Worm (Caenorhabditis elegans) whole organism, L3 larva: Measurements from ENCODE around the gene nog-1.
A peak's percentile ranks its signal among the peaks of the same experiment; 100 is the strongest.

Source experiments
- aly-2 ChIP-seq: fragments of 150-350 bp; optimal IDR thresholded peaks from 2 replicates; lab custom pipeline; 2014; ENCODE audit warnings: missing biosample characterization, missing genetic modification characterization
- ama-1 ChIP-seq: fragments of 150-350 bp; optimal IDR thresholded peaks from 2 replicates; lab custom pipeline; 2018
- ceh-16 ChIP-seq: sonication (generic microtip); optimal IDR thresholded peaks from 2 replicates; lab custom pipeline; 2017; ENCODE audit warnings: missing biosample characterization, missing genetic modification characterization
- ceh-82 ChIP-seq: fragments of 150-350 bp; optimal IDR thresholded peaks from 2 replicates; lab custom pipeline; 2014; ENCODE audit warnings: missing biosample characterization, missing genetic modification characterization
- ceh-9 ChIP-seq: sonication (generic microtip); optimal IDR thresholded peaks from 2 replicates; lab custom pipeline; 2018; ENCODE audit warnings: missing biosample characterization, missing genetic modification characterization
- egl-27 ChIP-seq: sonication (generic microtip); optimal IDR thresholded peaks from 4 replicates; lab custom pipeline; 2017; ENCODE audit warnings: missing biosample characterization, missing genetic modification reagents, missing genetic modification characterization
- egl-5 ChIP-seq: fragments of 150-350 bp; optimal IDR thresholded peaks from 2 replicates; lab custom pipeline; 2017; ENCODE audit warnings: missing biosample characterization, missing genetic modification reagents, missing genetic modification characterization, inconsistent platforms
- elt-1 ChIP-seq: fragments of 150-350 bp; optimal IDR thresholded peaks from 2 replicates; lab custom pipeline; 2014; ENCODE audit warnings: missing biosample characterization, missing genetic modification characterization
- elt-2 ChIP-seq: sonication (generic microtip); optimal IDR thresholded peaks from 2 replicates; lab custom pipeline; 2016; ENCODE audit warnings: missing genetic modification reagents, mild to moderate bottlenecking, missing genetic modification characterization, missing compliant biosample characterization
- elt-3 ChIP-seq, 3 experiments: fragments of 150-350 bp in 1 of 3; sonication (generic microtip) in 2 of 3; optimal IDR thresholded peaks; 2 replicates in 2 of 3; 4 replicates in 1 of 3; lab custom pipeline; 2014 to 2017; ENCODE audit warnings: missing biosample characterization in 3 of 3, missing genetic modification characterization in 3 of 3
- eor-1 ChIP-seq, 2 experiments: fragments of 150-350 bp; optimal IDR thresholded peaks; 2 replicates each; lab custom pipeline; 2014 to 2018; ENCODE audit warnings: missing biosample characterization in 2 of 2, missing genetic modification characterization in 2 of 2
- fkh-10 ChIP-seq: sonication (generic microtip); optimal IDR thresholded peaks from 2 replicates; lab custom pipeline; 2017; ENCODE audit warnings: missing biosample characterization, missing genetic modification reagents, missing genetic modification characterization
- fkh-2 ChIP-seq: fragments of 150-350 bp; optimal IDR thresholded peaks from 2 replicates; lab custom pipeline; 2014; ENCODE audit warnings: missing biosample characterization, missing genetic modification reagents, missing genetic modification characterization
- fos-1 ChIP-seq: fragments of 150-350 bp; optimal IDR thresholded peaks from 2 replicates; lab custom pipeline; 2014; ENCODE audit warnings: missing biosample characterization, missing genetic modification characterization
- hmg-11 ChIP-seq: sonication (generic microtip); optimal IDR thresholded peaks from 2 replicates; lab custom pipeline; 2016; ENCODE audit warnings: missing genetic modification characterization, missing compliant biosample characterization
- lin-15B ChIP-seq: fragments of 150-350 bp; optimal IDR thresholded peaks from 2 replicates; lab custom pipeline; 2014; ENCODE audit warnings: missing biosample characterization, missing genetic modification characterization
- lin-39 ChIP-seq: fragments of 150-350 bp; optimal IDR thresholded peaks from 2 replicates; lab custom pipeline; 2018; ENCODE audit warnings: missing biosample characterization, missing genetic modification reagents, missing genetic modification characterization
- mdl-1 ChIP-seq: fragments of 150-350 bp; optimal IDR thresholded peaks from 2 replicates; lab custom pipeline; 2014; ENCODE audit warnings: missing biosample characterization, missing genetic modification characterization
- mml-1 ChIP-seq: fragments of 150-350 bp; sonication (generic microtip); optimal IDR thresholded peaks from 3 replicates; lab custom pipeline; 2014; ENCODE audit warnings: missing biosample characterization, missing genetic modification characterization
- nfya-1 ChIP-seq: sonication (generic microtip); optimal IDR thresholded peaks from 2 replicates; lab custom pipeline; 2017; ENCODE audit warnings: missing genetic modification characterization, mild to moderate bottlenecking, missing compliant biosample characterization, antibody characterized with exemption, moderate library complexity; ENCODE audit not compliant: insufficient read depth
- nhr-11 ChIP-seq: fragments of 150-350 bp; optimal IDR thresholded peaks from 2 replicates; lab custom pipeline; 2014; ENCODE audit warnings: missing biosample characterization, missing genetic modification characterization
- nhr-12 ChIP-seq: fragments of 150-350 bp; optimal IDR thresholded peaks from 2 replicates; lab custom pipeline; 2014; ENCODE audit warnings: missing biosample characterization, missing genetic modification characterization
- nhr-23 ChIP-seq: fragments of 150-350 bp; optimal IDR thresholded peaks from 2 replicates; lab custom pipeline; 2014; ENCODE audit warnings: missing biosample characterization, missing genetic modification reagents, missing genetic modification characterization
- nhr-25 ChIP-seq: sonication (generic microtip); optimal IDR thresholded peaks from 2 replicates; lab custom pipeline; 2017; ENCODE audit warnings: missing biosample characterization, missing genetic modification characterization
- nhr-28 ChIP-seq: fragments of 150-350 bp; optimal IDR thresholded peaks from 2 replicates; lab custom pipeline; 2014; ENCODE audit warnings: missing biosample characterization, missing genetic modification characterization
- nhr-43 ChIP-seq: sonication (generic microtip); optimal IDR thresholded peaks from 2 replicates; lab custom pipeline; 2016; ENCODE audit warnings: mild to moderate bottlenecking, missing genetic modification characterization, missing compliant biosample characterization; ENCODE audit not compliant: poor library complexity, severe bottlenecking
- nhr-67 ChIP-seq: fragments of 150-350 bp; optimal IDR thresholded peaks from 2 replicates; lab custom pipeline; 2014; ENCODE audit warnings: missing biosample characterization, missing genetic modification characterization
- nhr-76 ChIP-seq: fragments of 150-350 bp; sonication (generic microtip); optimal IDR thresholded peaks from 5 replicates; lab custom pipeline; 2014; ENCODE audit warnings: missing biosample characterization, missing genetic modification characterization
- nhr-77 ChIP-seq: fragments of 150-350 bp; optimal IDR thresholded peaks from 2 replicates; lab custom pipeline; 2014; ENCODE audit warnings: missing biosample characterization, missing genetic modification characterization
- pqm-1 ChIP-seq: fragments of 150-350 bp; optimal IDR thresholded peaks from 2 replicates; lab custom pipeline; 2017; ENCODE audit warnings: missing biosample characterization, missing genetic modification characterization, inconsistent platforms
- sea-2 ChIP-seq: fragments of 150-350 bp; sonication (generic microtip); optimal IDR thresholded peaks from 4 replicates; lab custom pipeline; 2014; ENCODE audit warnings: missing biosample characterization, missing genetic modification reagents, missing genetic modification characterization
- snpc-4 ChIP-seq: fragments of 150-350 bp; optimal IDR thresholded peaks from 2 replicates; lab custom pipeline; 2014; ENCODE audit warnings: missing biosample characterization, missing genetic modification characterization
- tbx-2 ChIP-seq: sonication (generic microtip); optimal IDR thresholded peaks from 2 replicates; lab custom pipeline; 2016; ENCODE audit warnings: mild to moderate bottlenecking, missing genetic modification characterization, missing compliant biosample characterization
- unc-39 ChIP-seq: sonication (generic microtip); optimal IDR thresholded peaks from 4 replicates; lab custom pipeline; 2017; ENCODE audit warnings: missing biosample characterization, missing genetic modification characterization
- ztf-11 ChIP-seq: fragments of 150-350 bp; optimal IDR thresholded peaks from 2 replicates; lab custom pipeline; 2014; ENCODE audit warnings: missing biosample characterization, missing genetic modification characterization

Gene nog-1

DNA sequence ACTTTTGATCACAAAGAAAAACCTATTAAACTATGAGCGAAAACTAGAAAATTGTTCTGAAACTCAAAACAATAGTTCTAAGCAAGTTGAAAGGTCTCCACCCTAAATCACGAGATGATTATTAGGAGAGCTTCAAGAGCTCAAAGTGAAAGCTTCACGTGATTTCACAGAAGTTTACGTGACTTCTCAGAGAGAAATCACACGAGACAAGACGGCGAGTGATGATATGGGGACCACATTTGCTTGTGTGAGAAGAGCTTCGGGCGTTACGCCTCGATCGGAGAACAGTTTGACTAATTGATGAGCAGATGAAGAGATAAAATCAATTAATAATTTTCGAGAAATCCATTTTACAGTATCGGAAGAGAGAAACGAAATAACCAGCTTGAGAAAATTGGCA, 28.7 kb upstream of the nog-1 start:
- TF ChIP-seq nfya-1 (no peak), nhr-67 (tag; lab: Kevin White, UChicago) (no peak), lin-15B (no peak), sea-2 (GFP tag; lab: Kevin White, UChicago) (no peak), ceh-9 (tag; lab: Kevin White, UChicago) (no peak), fos-1 (no peak)
- TF ChIP-seq, all 47 proteins: peak for 0

DNA sequence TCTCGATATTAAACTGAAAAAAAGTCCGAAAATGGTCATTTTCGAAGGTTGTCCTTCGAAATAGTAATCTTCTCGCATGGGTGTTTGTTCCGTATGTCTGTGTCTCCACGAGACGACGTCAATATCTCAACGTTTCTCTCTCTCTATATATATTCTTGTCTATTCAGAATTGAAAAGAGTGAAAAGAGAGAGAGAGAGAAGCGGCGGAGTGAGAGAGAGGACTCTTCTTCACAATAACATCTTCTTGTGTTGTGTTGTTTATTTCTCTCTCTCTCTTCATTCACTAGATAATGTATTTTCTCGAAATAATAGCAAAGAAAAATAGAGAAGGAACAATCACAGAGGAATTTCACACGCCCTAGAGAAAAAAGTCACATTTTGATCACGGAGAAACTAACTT, 27.3 kb upstream of the nog-1 start:
- TF ChIP-seq nhr-23 (peak; percentile 42), nfya-1 (peak; percentile 37), pqm-1 (tag; lab: Kevin White, UChicago) (no peak), fkh-10 (peak; percentile 17), hmg-11 (peak; percentile 45), egl-5 (peak; percentile 39), lin-15B (peak; percentile 6), ceh-16 (tag; lab: Kevin White, UChicago) (no peak), lin-39 (peak; percentile 8), nhr-25 (tag; lab: Kevin White, UChicago) (peak; percentile 48)
- TF ChIP-seq, all 47 proteins: peak for 8

DNA sequence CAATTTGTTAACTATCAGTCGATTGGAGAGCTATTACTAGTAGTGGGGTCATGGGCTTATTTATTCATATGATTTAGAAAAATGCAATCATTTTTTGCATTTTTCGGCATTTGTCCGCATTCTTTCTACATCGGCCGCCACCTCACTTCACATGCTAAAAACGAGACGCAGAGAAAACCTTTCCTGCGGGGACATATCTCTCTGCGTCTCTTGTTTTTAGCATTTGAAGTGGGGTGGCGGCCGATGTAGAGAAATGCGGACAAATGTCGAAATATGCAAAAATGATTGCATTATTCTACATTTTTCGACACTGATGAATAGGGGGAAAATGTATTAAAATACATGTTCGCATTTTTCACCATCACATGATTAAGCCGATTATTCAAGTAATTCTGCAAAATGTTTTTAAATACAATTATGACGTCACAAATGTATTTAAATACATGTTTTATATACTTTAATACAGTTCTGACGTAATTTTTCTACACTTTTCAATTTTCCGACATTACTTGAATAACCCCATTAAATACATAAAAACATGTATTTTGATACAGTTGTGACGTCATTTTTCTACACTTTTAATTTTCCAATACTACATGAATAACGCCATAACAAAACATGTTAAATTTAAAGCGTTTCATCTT, 21.4 kb upstream of the nog-1 start:
- TF ChIP-seq nhr-12 (tag; lab: Kevin White, UChicago) (no peak), nfya-1 (no peak), egl-27 (tag; lab: Kevin White, UChicago) (no peak), snpc-4 (tag; lab: Kevin White, UChicago) (no peak), egl-5 (peak; percentile 39), lin-15B (peak; percentile 34)

DNA sequence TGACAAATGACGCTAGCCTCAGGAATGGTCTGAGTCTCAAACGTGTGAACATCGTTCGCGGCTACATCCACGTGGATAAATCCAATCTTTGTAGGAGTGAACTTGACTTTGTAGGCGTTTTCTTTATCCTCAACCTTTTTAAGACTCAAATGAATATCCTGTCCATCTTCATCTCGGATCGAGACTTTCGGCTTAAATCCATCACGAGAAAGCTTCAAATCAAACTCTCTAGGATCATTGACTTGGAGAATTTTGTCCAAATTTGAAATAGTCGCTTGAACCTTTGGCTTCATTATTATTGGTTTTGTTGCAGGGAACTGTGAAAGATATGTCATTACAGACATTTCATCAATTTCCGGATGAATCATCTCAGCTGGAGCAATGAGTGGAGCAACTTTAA, 19.7 kb upstream of the nog-1 start:
- no peak for TF ChIP-seq nhr-67 (tag; lab: Kevin White, UChicago)
- TF ChIP-seq nhr-23: no peak
- TF ChIP-seq nhr-43 (tag; lab: Kevin White, UChicago): no peak
- no peak for TF ChIP-seq nhr-28
- no peak for TF ChIP-seq nfya-1
- TF ChIP-seq fos-1: no peak
- no peak for TF ChIP-seq egl-5
- TF ChIP-seq aly-2 (tag; lab: Kevin White, UChicago): no peak
- TF ChIP-seq mml-1 (tag; lab: Kevin White, UChicago): no peak
- TF ChIP-seq elt-2 (tag; lab: Kevin White, UChicago): no peak
- TF ChIP-seq elt-3 (tag; optimal IDR thresholded peaks at IDR 0.05; lab: Kevin White, UChicago): no peak
- no peak for TF ChIP-seq eor-1 (tag; optimal IDR thresholded peaks at IDR 0.05; lab: Kevin White, UChicago)
- no peak for TF ChIP-seq ama-1 (lab: Kevin White, UChicago)
- TF ChIP-seq fkh-2: no peak

ce11 chrIV:375915-376314, 17.8 kb upstream of the nog-1 start, which contains the start of gene fln-1:
fln-1 (minus strand) TSS chrIV:376015.
- no peak for TF ChIP-seq unc-39 (tag; lab: Kevin White, UChicago)
- TF ChIP-seq tbx-2 (tag; lab: Kevin White, UChicago): no peak
- no peak for TF ChIP-seq fkh-2
- no peak for TF ChIP-seq ama-1 (lab: Kevin White, UChicago)
- TF ChIP-seq nhr-67 (tag; lab: Kevin White, UChicago): no peak
- no peak for TF ChIP-seq elt-2 (tag; lab: Kevin White, UChicago)
- no peak for TF ChIP-seq nhr-76 (tag; lab: Kevin White, UChicago)
- TF ChIP-seq ztf-11 (tag; lab: Kevin White, UChicago): no peak
- TF ChIP-seq nhr-77 (tag; lab: Kevin White, UChicago): no peak
- TF ChIP-seq ceh-9 (tag; lab: Kevin White, UChicago): no peak
- TF ChIP-seq elt-3 (tag; optimal IDR thresholded peaks at IDR 0.05; lab: Kevin White, UChicago): no peak
- TF ChIP-seq fkh-10: no peak
- no peak for TF ChIP-seq pqm-1 (tag; lab: Kevin White, UChicago)
- no peak for TF ChIP-seq ceh-82 (tag; lab: Kevin White, UChicago)
- no peak for TF ChIP-seq nhr-11 (tag; lab: Kevin White, UChicago)
- TF ChIP-seq lin-39: no peak
- no peak for TF ChIP-seq snpc-4 (tag; lab: Kevin White, UChicago)
- no peak for TF ChIP-seq mdl-1 (tag; lab: Kevin White, UChicago)
- no peak for TF ChIP-seq elt-1 (tag; lab: Kevin White, UChicago)
- no peak for TF ChIP-seq nhr-12 (tag; lab: Kevin White, UChicago)
